Fruit fly (Drosophila melanogaster): ENCODE results near the gene CG3999.

The CG3999 gene

dm6 chr3R:10251218-10251617 lies at the start of gene CG3999:
Gene CG3999, plus strand, starts transcription at chr3R:10251518.
- no peak for TF ChIP-seq noc (tag; optimal IDR thresholded peaks at IDR 0.05)

dm6 chr3R:10203554-10203953 lies 47.8 kb upstream of the CG3999 start:
- TF ChIP-seq noc (tag; optimal IDR thresholded peaks at IDR 0.05) = no peak

- TF ChIP-seq noc (tag; optimal IDR thresholded peaks at IDR 0.05) = no peak
Measured at dm6 chr3R:10206740-10207139, 44.6 kb upstream of the CG3999 start.

- no peak for TF ChIP-seq noc (tag; optimal IDR thresholded peaks at IDR 0.05)
Measured at dm6 chr3R:10212799-10213198, 38.5 kb upstream of the CG3999 start, which contains the start of gene Timp. Gene Timp, minus strand, starts transcription at chr3R:10213007.

- TF ChIP-seq noc (tag; optimal IDR thresholded peaks at IDR 0.05) = no peak
Measured at dm6 chr3R:10213430-10213829, 37.9 kb upstream of the CG3999 start.

- no peak for TF ChIP-seq noc (tag; optimal IDR thresholded peaks at IDR 0.05)
Measured at dm6 chr3R:10217998-10218397, 33.3 kb upstream of the CG3999 start.

dm6 chr3R:10222416-10222815 lies 28.9 kb upstream of the CG3999 start, which contains the start of gene CG12420:
Gene CG12420, plus strand, starts transcription at chr3R:10222698.
- TF ChIP-seq noc (tag; optimal IDR thresholded peaks at IDR 0.05) = no peak

dm6 chr3R:10224594-10224993 lies 26.7 kb upstream of the CG3999 start, which contains the start of the genes CG12817 and CG34107:
Gene CG12817, minus strand, starts transcription at chr3R:10224725.
Gene CG34107, plus strand, starts transcription at chr3R:10224909.
- TF ChIP-seq noc (tag; optimal IDR thresholded peaks at IDR 0.05) = no peak

- TF ChIP-seq noc (tag; optimal IDR thresholded peaks at IDR 0.05) = no peak
Measured at dm6 chr3R:10225390-10225789, 25.9 kb upstream of the CG3999 start, which contains the start of gene CG42795. Gene CG42795, plus strand, starts transcription at chr3R:10225690.

- TF ChIP-seq noc (tag; optimal IDR thresholded peaks at IDR 0.05) = no peak
Measured at dm6 chr3R:10226132-10227023, 24.9 kb upstream of the CG3999 start.

dm6 chr3R:10227990-10228389 lies 23.3 kb upstream of the CG3999 start:
- TF ChIP-seq noc (tag; optimal IDR thresholded peaks at IDR 0.05) = no peak

dm6 chr3R:10251846-10252245 lies 528 bp downstream of the CG3999 start:
- TF ChIP-seq noc (tag; optimal IDR thresholded peaks at IDR 0.05) = no peak

dm6 chr3R:10261800-10262199 lies 10.5 kb downstream of the CG3999 start, which contains the start of the genes Sirt6 and pont:
Gene Sirt6, minus strand, starts transcription at chr3R:10261849.
Gene pont, plus strand, starts transcription at chr3R:10262123.
- TF ChIP-seq noc (tag; optimal IDR thresholded peaks at IDR 0.05) = peak; percentile 88

- peak; percentile 74 for TF ChIP-seq noc (tag; optimal IDR thresholded peaks at IDR 0.05)
Measured at dm6 chr3R:10263972-10264536, 12.7 kb downstream of the CG3999 start, which contains the start of gene Nuak. Gene Nuak, plus strand, starts transcription at chr3R:10264306.

dm6 chr3R:10264601-10265421 lies 13.5 kb downstream of the CG3999 start:
- TF ChIP-seq noc (tag; optimal IDR thresholded peaks at IDR 0.05) = no peak

Measured in whole organism, larva.